Worm (Caenorhabditis elegans) whole organism, mixed stage, embryonic: ENCODE data around the gene T19H12.3.

Experiments
- M03D4.4 ChIP-seq: sonication (generic microtip); optimal IDR thresholded peaks from 2 replicates; lab custom pipeline; 2017; ENCODE audit warnings: mild to moderate bottlenecking, missing genetic modification characterization, missing compliant biosample characterization
- bed-3 ChIP-seq: fragments of 200-800 bp; sonication (Bioruptor generic); optimal IDR thresholded peaks from 3 replicates; lab custom pipeline; 2018; ENCODE audit warnings: mild to moderate bottlenecking, missing genetic modification characterization, moderate library complexity, missing compliant biosample characterization
- blmp-1 ChIP-seq: fragments of 150-350 bp; optimal IDR thresholded peaks from 2 replicates; lab custom pipeline; 2014; ENCODE audit warnings: missing biosample characterization, missing genetic modification characterization
- ceh-39 ChIP-seq: fragments of 150-350 bp; optimal IDR thresholded peaks from 2 replicates; lab custom pipeline; 2014; ENCODE audit warnings: missing biosample characterization, missing genetic modification characterization
- ceh-43 ChIP-seq: fragments of 200-800 bp; sonication (Bioruptor generic); optimal IDR thresholded peaks from 2 replicates; lab custom pipeline; 2018; ENCODE audit warnings: mild to moderate bottlenecking, missing genetic modification characterization, moderate library complexity, missing compliant biosample characterization
- ceh-83 ChIP-seq: fragments of 200-800 bp; sonication (Bioruptor generic); optimal IDR thresholded peaks from 2 replicates; lab custom pipeline; 2018; ENCODE audit warnings: mild to moderate bottlenecking, missing genetic modification characterization, missing compliant biosample characterization
- cnd-1 ChIP-seq: fragments of 200-800 bp; sonication (Bioruptor generic); optimal IDR thresholded peaks from 2 replicates; lab custom pipeline; 2018; ENCODE audit warnings: mild to moderate bottlenecking, missing genetic modification characterization, missing compliant biosample characterization
- drap-1 ChIP-seq: fragments of 200-800 bp; sonication (Bioruptor generic); optimal IDR thresholded peaks from 3 replicates; lab custom pipeline; 2018; ENCODE audit warnings: mild to moderate bottlenecking, missing genetic modification characterization, missing compliant biosample characterization
- elt-1 ChIP-seq: sonication (generic microtip); optimal IDR thresholded peaks from 2 replicates; lab custom pipeline; 2017; ENCODE audit warnings: missing genetic modification characterization, mild to moderate bottlenecking, missing compliant biosample characterization, antibody characterized with exemption, moderate library complexity, borderline replicate concordance; ENCODE audit not compliant: insufficient read depth
- elt-3 ChIP-seq: fragments of 150-350 bp; optimal IDR thresholded peaks from 2 replicates; lab custom pipeline; 2014; ENCODE audit warnings: missing biosample characterization, missing genetic modification characterization
- flh-1 ChIP-seq: fragments of 200-800 bp; sonication (Bioruptor generic); optimal IDR thresholded peaks from 2 replicates; lab custom pipeline; 2018; ENCODE audit warnings: mild to moderate bottlenecking, missing genetic modification characterization, moderate library complexity, missing compliant biosample characterization
- ham-2 ChIP-seq: fragments of 200-800 bp; sonication (Bioruptor generic); optimal IDR thresholded peaks from 2 replicates; lab custom pipeline; 2018; ENCODE audit warnings: mild to moderate bottlenecking, missing genetic modification characterization, missing compliant biosample characterization
- hlh-1 ChIP-seq: fragments of 150-350 bp; optimal IDR thresholded peaks from 2 replicates; lab custom pipeline; 2014; ENCODE audit warnings: missing biosample characterization, missing genetic modification reagents, missing genetic modification characterization
- lin-13 ChIP-seq: fragments of 150-350 bp; optimal IDR thresholded peaks from 2 replicates; lab custom pipeline; 2014; ENCODE audit warnings: missing biosample characterization, missing genetic modification characterization
- lin-32 ChIP-seq: fragments of 200-800 bp; sonication (Bioruptor generic); optimal IDR thresholded peaks from 2 replicates; lab custom pipeline; 2018; ENCODE audit warnings: mild to moderate bottlenecking, missing genetic modification characterization, missing compliant biosample characterization
- lsy-2 ChIP-seq: fragments of 150-350 bp; optimal IDR thresholded peaks from 2 replicates; lab custom pipeline; 2014; ENCODE audit warnings: missing biosample characterization, missing genetic modification characterization
- mab-5 ChIP-seq: fragments of 150-350 bp; optimal IDR thresholded peaks from 2 replicates; lab custom pipeline; 2014; ENCODE audit warnings: missing biosample characterization, missing genetic modification characterization
- mep-1 ChIP-seq: fragments of 150-350 bp; optimal IDR thresholded peaks from 2 replicates; lab custom pipeline; 2017; ENCODE audit warnings: missing biosample characterization, missing genetic modification reagents, missing genetic modification characterization, inconsistent platforms
- mls-2 ChIP-seq: sonication (generic microtip); optimal IDR thresholded peaks from 2 replicates; lab custom pipeline; 2016; ENCODE audit warnings: mild to moderate bottlenecking, missing genetic modification characterization, moderate library complexity, missing compliant biosample characterization
- nhr-12 ChIP-seq: fragments of 150-350 bp; optimal IDR thresholded peaks from 2 replicates; lab custom pipeline; 2014; ENCODE audit warnings: missing biosample characterization, missing genetic modification characterization
- nhr-2 ChIP-seq: fragments of 150-350 bp; optimal IDR thresholded peaks from 2 replicates; lab custom pipeline; 2014; ENCODE audit warnings: missing biosample characterization, missing genetic modification characterization
- nhr-237 ChIP-seq: fragments of 150-350 bp; optimal IDR thresholded peaks from 2 replicates; lab custom pipeline; 2014; ENCODE audit warnings: missing biosample characterization, missing genetic modification characterization
- nhr-28 ChIP-seq: fragments of 150-350 bp; optimal IDR thresholded peaks from 2 replicates; lab custom pipeline; 2014; ENCODE audit warnings: missing biosample characterization, missing genetic modification characterization
- nhr-76 ChIP-seq: sonication (generic microtip); optimal IDR thresholded peaks from 2 replicates; lab custom pipeline; 2017; ENCODE audit warnings: missing biosample characterization, missing genetic modification characterization
- pha-4 ChIP-seq: fragments of 150-350 bp; optimal IDR thresholded peaks from 2 replicates; lab custom pipeline; 2018; ENCODE audit warnings: missing biosample characterization, missing genetic modification reagents, missing genetic modification characterization
- sem-2 ChIP-seq: fragments of 200-800 bp; sonication (Bioruptor generic); optimal IDR thresholded peaks from 2 replicates; lab custom pipeline; 2018; ENCODE audit warnings: mild to moderate bottlenecking, missing genetic modification characterization, missing compliant biosample characterization
- snpc-4 ChIP-seq: fragments of 150-350 bp; optimal IDR thresholded peaks from 2 replicates; lab custom pipeline; 2014; ENCODE audit warnings: missing biosample characterization, missing genetic modification characterization
- sptf-1 ChIP-seq: sonication (generic microtip); optimal IDR thresholded peaks from 2 replicates; lab custom pipeline; 2017; ENCODE audit warnings: mild to moderate bottlenecking, missing genetic modification characterization, moderate library complexity, missing compliant biosample characterization
- unc-120 ChIP-seq: sonication (generic microtip); optimal IDR thresholded peaks from 2 replicates; lab custom pipeline; 2017; ENCODE audit warnings: missing genetic modification characterization, missing compliant biosample characterization; ENCODE audit not compliant: poor library complexity, severe bottlenecking
- unc-39 ChIP-seq: fragments of 150-350 bp; optimal IDR thresholded peaks from 2 replicates; lab custom pipeline; 2014; ENCODE audit warnings: missing biosample characterization, missing genetic modification characterization
- unc-62 ChIP-seq: fragments of 150-350 bp; optimal IDR thresholded peaks from 2 replicates; lab custom pipeline; 2014; ENCODE audit warnings: missing biosample characterization, missing genetic modification reagents, missing genetic modification characterization
- zip-8 ChIP-seq: fragments of 150-350 bp; optimal IDR thresholded peaks from 2 replicates; lab custom pipeline; 2014; ENCODE audit warnings: missing biosample characterization, missing genetic modification characterization
- ztf-11 ChIP-seq: fragments of 150-350 bp; optimal IDR thresholded peaks from 2 replicates; lab custom pipeline; 2014; ENCODE audit warnings: missing biosample characterization, missing genetic modification characterization

The T19H12.3 gene

DNA sequence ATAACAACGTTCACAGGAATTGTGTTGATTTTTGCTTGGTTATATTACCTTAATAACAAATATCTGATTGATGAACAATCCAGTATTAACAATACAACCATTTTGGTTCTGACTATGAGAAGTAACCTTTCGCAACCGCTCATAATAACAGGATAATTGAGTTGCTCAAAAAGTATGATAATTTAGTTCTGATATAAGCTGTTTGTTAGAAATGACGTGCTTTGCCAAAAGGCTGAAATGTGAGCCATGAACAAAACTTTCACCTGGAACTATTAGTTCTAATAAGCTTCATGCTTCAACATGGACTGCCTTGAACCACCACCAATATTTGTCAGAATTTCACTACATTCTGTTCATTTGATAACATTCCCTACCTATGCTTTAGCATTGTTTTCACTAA, 39.1 kb downstream of the T19H12.3 start, which contains the start of gene srh-20:
Gene srh-20 (plus strand): TSS at position 301 of the 400 bp plus-strand sequence.
- TF ChIP-seq unc-62 (GFP tag; lab: Kevin White, UChicago) (no peak), lsy-2 (no peak), nhr-76 (no peak), ceh-43 (no peak), unc-39 (no peak), M03D4.4 (tag; lab: Kevin White, UChicago) (no peak), mab-5 (no peak), sem-2 (GFP tag; lab: Kevin White, UChicago) (no peak), lin-32 (GFP tag; lab: Kevin White, UChicago) (no peak), snpc-4 (no peak), elt-1 (no peak), zip-8 (no peak), ztf-11 (tag; lab: Kevin White, UChicago) (no peak), hlh-1 (no peak), ceh-39 (tag; lab: Kevin White, UChicago) (no peak)
- TF ChIP-seq, all 35 proteins: peak for 0

DNA sequence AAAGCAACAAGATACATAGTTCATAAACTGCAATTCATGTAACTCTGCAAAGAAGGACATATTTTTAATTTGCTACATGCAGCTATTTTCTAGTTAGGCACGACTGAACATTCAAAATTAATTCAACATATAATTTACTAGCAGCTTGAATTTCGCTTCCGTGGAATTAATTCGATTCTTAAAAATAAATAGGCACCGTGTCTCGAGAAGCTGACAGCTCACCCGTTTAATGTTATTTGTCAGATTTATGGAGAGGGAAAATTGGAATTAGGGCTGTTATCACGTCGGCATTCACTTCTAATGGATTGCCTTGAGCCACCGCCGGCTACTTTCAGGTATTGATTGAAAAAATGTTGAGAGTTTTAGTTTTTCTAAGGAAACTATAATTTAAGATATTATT, 40.9 kb downstream of the T19H12.3 start, which contains the start of gene srh-21:
Gene srh-21 (plus strand): TSS at position 301 of the 400 bp plus-strand sequence.
- TF ChIP-seq nhr-12 (tag; lab: Kevin White, UChicago) (no peak), nhr-237 (no peak), pha-4 (tag; lab: Kevin White, UChicago) (no peak), M03D4.4 (tag; lab: Kevin White, UChicago) (no peak), unc-39 (no peak)

ce11 chrV:4929842-4930241, 44.4 kb downstream of the T19H12.3 start, which contains the start of gene str-205:
Gene str-205 (minus strand): TSS chrV:4929942.
- TF ChIP-seq mep-1 (tag; lab: Kevin White, UChicago) (no peak), lin-13 (tag; lab: Kevin White, UChicago) (no peak), nhr-12 (tag; lab: Kevin White, UChicago) (no peak), mls-2 (tag; lab: Kevin White, UChicago) (no peak), nhr-28 (tag; lab: Kevin White, UChicago) (no peak), drap-1 (no peak), elt-3 (tag; lab: Kevin White, UChicago) (no peak), nhr-2 (tag; lab: Kevin White, UChicago) (no peak), lsy-2 (no peak), pha-4 (tag; lab: Kevin White, UChicago) (no peak), mab-5 (no peak), cnd-1 (no peak)

DNA sequence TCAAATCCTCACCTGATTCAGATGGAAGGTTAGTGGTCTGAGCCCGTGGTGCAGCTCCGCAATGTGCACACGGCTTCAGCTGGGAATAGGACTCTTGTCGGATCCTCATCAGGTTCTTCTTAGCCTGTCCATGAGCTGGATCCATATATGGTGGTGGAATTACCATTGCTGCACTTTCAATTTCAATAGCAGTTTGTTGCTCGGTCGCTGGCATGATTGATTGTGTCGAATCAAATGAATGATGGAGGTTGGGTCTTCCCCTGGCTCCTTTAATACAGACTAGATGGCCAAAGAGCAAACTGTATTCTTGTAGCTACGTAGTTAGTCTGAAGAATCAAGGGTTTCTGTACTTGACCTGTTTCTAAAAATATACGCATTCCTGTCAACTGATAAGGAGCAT, 47.3 kb downstream of the T19H12.3 start, which contains the start of gene C02E7.10:
Gene C02E7.10 (minus strand): TSS at position 232 of the 400 bp plus-strand sequence.
- TF ChIP-seq mls-2 (tag; lab: Kevin White, UChicago) (no peak), bed-3 (GFP tag; lab: Kevin White, UChicago) (no peak), nhr-28 (tag; lab: Kevin White, UChicago) (no peak), sem-2 (GFP tag; lab: Kevin White, UChicago) (no peak), mep-1 (tag; lab: Kevin White, UChicago) (no peak), lsy-2 (no peak), pha-4 (tag; lab: Kevin White, UChicago) (no peak), unc-39 (no peak), flh-1 (GFP tag; lab: Kevin White, UChicago) (no peak), sptf-1 (tag; lab: Kevin White, UChicago) (no peak), cnd-1 (no peak), nhr-12 (tag; lab: Kevin White, UChicago) (no peak), ztf-11 (tag; lab: Kevin White, UChicago) (no peak), ham-2 (GFP tag; lab: Kevin White, UChicago) (no peak), unc-120 (no peak)

- TF ChIP-seq lin-13 (tag; lab: Kevin White, UChicago) (no peak), M03D4.4 (tag; lab: Kevin White, UChicago) (no peak), nhr-28 (tag; lab: Kevin White, UChicago) (no peak), ztf-11 (tag; lab: Kevin White, UChicago) (no peak), pha-4 (tag; lab: Kevin White, UChicago) (no peak), blmp-1 (tag; lab: Kevin White, UChicago) (no peak), lin-32 (GFP tag; lab: Kevin White, UChicago) (no peak), ceh-43 (no peak), ceh-83 (GFP tag; lab: Kevin White, UChicago) (no peak), mls-2 (tag; lab: Kevin White, UChicago) (no peak), nhr-2 (tag; lab: Kevin White, UChicago) (no peak), nhr-237 (no peak), elt-3 (tag; lab: Kevin White, UChicago) (no peak)
Observed at ce11 chrV:4933268-4933667, 47.8 kb downstream of the T19H12.3 start.
